Fruit fly (Drosophila melanogaster) whole organism: ENCODE data around the gene CG14329.

Experiments
- CG8478 ChIP-seq: fragments of >200 bp; optimal IDR thresholded peaks from 2 replicates; lab custom pipeline; 2018; ENCODE audit warnings: inconsistent platforms
- Dll ChIP-seq: fragments of >200 bp; optimal IDR thresholded peaks from 2 replicates; lab custom pipeline; 2017
- EcR ChIP-seq, 2 experiments: fragments of >200 bp; optimal IDR thresholded peaks; 2 replicates each; lab custom pipeline; 2017; ENCODE audit warnings: missing biosample characterization in 2 of 2, missing genetic modification characterization in 2 of 2, missing genetic modification reagents in 2 of 2
- pan ChIP-seq: fragments of >200 bp; optimal IDR thresholded peaks from 2 replicates; lab custom pipeline; 2017
- psq ChIP-seq: fragments of >200 bp; optimal IDR thresholded peaks from 2 replicates; lab custom pipeline; 2017
- usp ChIP-seq: fragments of >200 bp; optimal IDR thresholded peaks from 2 replicates; lab custom pipeline; 2017; ENCODE audit warnings: missing biosample characterization, missing genetic modification characterization, mixed read lengths

Gene CG14329

dm6 chr3R:17626827-17627226 is 17.7 kb downstream of the CG14329 start, which contains the start of gene CG14325:
Gene CG14325 (plus strand): TSS chr3R:17627127.
- TF ChIP-seq EcR (GFP tag; optimal IDR thresholded peaks at IDR 0.05; lab: Kevin White, UChicago) (no peak), pan (no peak), psq (lab: Kevin White, UChicago) (no peak), usp (no peak), Dll (lab: Kevin White, UChicago) (no peak), CG8478 (no peak)

- no peak for TF ChIP-seq psq (lab: Kevin White, UChicago)
- no peak for TF ChIP-seq EcR (GFP tag; optimal IDR thresholded peaks at IDR 0.05; lab: Kevin White, UChicago)
These were observed 21.3 kb downstream of the CG14329 start, which contains the start of gene CG43175 for dm6 chr3R:17630417-17630816. Gene CG43175 (plus strand): TSS chr3R:17630717.

dm6 chr3R:17631176-17631865 is 22.2 kb downstream of the CG14329 start:
- TF ChIP-seq psq (lab: Kevin White, UChicago) (no peak), Dll (lab: Kevin White, UChicago) (no peak), pan (no peak)

- TF ChIP-seq psq (lab: Kevin White, UChicago) (no peak), CG8478 (no peak), pan (no peak), usp (no peak), Dll (lab: Kevin White, UChicago) (no peak), EcR (GFP tag; optimal IDR thresholded peaks at IDR 0.05; lab: Kevin White, UChicago) (no peak)
These were observed 34.9 kb downstream of the CG14329 start for dm6 chr3R:17644019-17644418.

dm6 chr3R:17645239-17645638 is 36.1 kb downstream of the CG14329 start:
- TF ChIP-seq CG8478 (no peak), usp (no peak), pan (no peak), Dll (lab: Kevin White, UChicago) (no peak), EcR (GFP tag; optimal IDR thresholded peaks at IDR 0.05; lab: Kevin White, UChicago) (no peak), psq (lab: Kevin White, UChicago) (no peak)

dm6 chr3R:17646102-17647050 is 37.2 kb downstream of the CG14329 start:
- TF ChIP-seq pan, result no peak
- no peak for TF ChIP-seq usp
- TF ChIP-seq Dll (lab: Kevin White, UChicago), result no peak
- TF ChIP-seq CG8478, result no peak
- no peak for TF ChIP-seq psq (lab: Kevin White, UChicago)
- no peak for TF ChIP-seq EcR (GFP tag; optimal IDR thresholded peaks at IDR 0.05; lab: Kevin White, UChicago)

- TF ChIP-seq usp (no peak), EcR (GFP tag; optimal IDR thresholded peaks at IDR 0.05; lab: Kevin White, UChicago) (no peak), Dll (lab: Kevin White, UChicago) (no peak), psq (lab: Kevin White, UChicago) (no peak), pan (no peak), CG8478 (no peak)
These were observed 38.3 kb downstream of the CG14329 start, which contains the start of gene CG14322 for dm6 chr3R:17647444-17647843. Gene CG14322 (plus strand): TSS chr3R:17647679.

- TF ChIP-seq Dll (lab: Kevin White, UChicago) (no peak), pan (no peak)
These were observed 44.7 kb downstream of the CG14329 start for dm6 chr3R:17653879-17654278.

dm6 chr3R:17655040-17655439 is 45.9 kb downstream of the CG14329 start:
- TF ChIP-seq Dll (lab: Kevin White, UChicago) (no peak), psq (lab: Kevin White, UChicago) (no peak)

- TF ChIP-seq psq (lab: Kevin White, UChicago) (no peak), CG8478 (no peak), usp (no peak)
These were observed 47.8 kb downstream of the CG14329 start for dm6 chr3R:17656923-17657322.
